Fruit fly (Drosophila melanogaster) whole organism, wandering third instar larva: Measurements from ENCODE around the gene CG33287.

Source experiments
- CG32264 ChIP-seq: fragments of 200-800 bp; sonication (Bioruptor generic); optimal IDR thresholded peaks from 2 replicates; lab custom pipeline; 2016; ENCODE audit warnings: missing biosample characterization, missing genetic modification characterization
- Dif ChIP-seq: fragments of 200-275, 200-300 bp; sonication (Bioruptor generic); optimal IDR thresholded peaks from 2 replicates; lab custom pipeline; 2018; ENCODE audit warnings: missing biosample characterization, missing genetic modification characterization; ENCODE audit not compliant: partially characterized antibody
- HLH106 ChIP-seq: fragments of 200-800 bp; optimal IDR thresholded peaks from 3 replicates; lab custom pipeline; 2019; ENCODE audit warnings: missing biosample characterization, mild to moderate bottlenecking, missing genetic modification characterization, moderate library complexity
- Hr78 ChIP-seq: fragments of >200 bp; optimal IDR thresholded peaks from 2 replicates; lab custom pipeline; 2017; ENCODE audit warnings: missing biosample characterization, missing genetic modification characterization
- Hr83 ChIP-seq: fragments of 200-300 bp; sonication (Bioruptor generic); optimal IDR thresholded peaks from 2 replicates; lab custom pipeline; 2016; ENCODE audit warnings: missing biosample characterization, mild to moderate bottlenecking, missing genetic modification characterization, moderate library complexity; ENCODE audit not compliant: poor library complexity, severe bottlenecking
- Myc ChIP-seq: fragments of >200 bp; optimal IDR thresholded peaks from 2 replicates; lab custom pipeline; 2017
- h ChIP-seq: fragments of 200-800 bp; sonication (Bioruptor generic); optimal IDR thresholded peaks from 3 replicates; lab custom pipeline; 2016; ENCODE audit warnings: missing biosample characterization, mild to moderate bottlenecking, missing genetic modification characterization
- jim ChIP-seq: fragments of 175-275, 200-325 bp; sonication (Bioruptor generic); optimal IDR thresholded peaks from 2 replicates; lab custom pipeline; 2016; ENCODE audit warnings: missing biosample characterization, mild to moderate bottlenecking, missing genetic modification characterization
- lola ChIP-seq: fragments of >200 bp; optimal IDR thresholded peaks from 2 replicates; lab custom pipeline; 2017; ENCODE audit warnings: missing biosample characterization, missing genetic modification characterization
- pan ChIP-seq: fragments of >200 bp; optimal IDR thresholded peaks from 2 replicates; lab custom pipeline; 2017
- psq ChIP-seq: fragments of 200-800 bp; sonication (Bioruptor generic); optimal IDR thresholded peaks from 3 replicates; lab custom pipeline; 2017; ENCODE audit warnings: missing biosample characterization, mild to moderate bottlenecking, missing genetic modification characterization, moderate library complexity
- tai ChIP-seq: sonication (Bioruptor generic); optimal IDR thresholded peaks from 2 replicates; lab custom pipeline; 2016; ENCODE audit warnings: missing biosample characterization, missing genetic modification characterization
- usp ChIP-seq: fragments of >200 bp; optimal IDR thresholded peaks from 2 replicates; lab custom pipeline; 2017; ENCODE audit warnings: missing biosample characterization, missing genetic modification characterization

dm6 chr3L:20949371-20950135, 20.9 kb downstream of the CG33287 start, which contains the start of gene fng:
- no peak for TF ChIP-seq h (GFP tag; lab: Kevin White, UChicago)
- no peak for TF ChIP-seq Myc (lab: Kevin White, UChicago)
- TF ChIP-seq Hr83 (GFP tag; lab: Kevin White, UChicago), result peak; percentile 4
- no peak for TF ChIP-seq usp (GFP tag; lab: Kevin White, UChicago)
- TF ChIP-seq CG32264 (GFP tag; lab: Kevin White, UChicago), result no peak
- no peak for TF ChIP-seq pan (lab: Kevin White, UChicago)
- TF ChIP-seq HLH106 (tag; lab: Kevin White, UChicago), result no peak
- TF ChIP-seq psq (GFP tag; lab: Kevin White, UChicago), result peak; percentile 73
- no peak for TF ChIP-seq jim (GFP tag; lab: Kevin White, UChicago)
- peak; percentile 86 for TF ChIP-seq Dif
- TF ChIP-seq Hr78 (GFP tag; lab: Kevin White, UChicago), result no peak
- no peak for TF ChIP-seq lola
- TF ChIP-seq tai (GFP tag; lab: Kevin White, UChicago), result no peak
